Fruit fly (Drosophila melanogaster) S2 (cell line): Measurements from ENCODE around the gene CG3610.

Source experiments
- CG8478 ChIP-seq: fragments of >200 bp; optimal IDR thresholded peaks from 2 replicates; lab custom pipeline; 2018
- CTCF ChIP-seq, 2 experiments: fragments of >200 bp; optimal IDR thresholded peaks; 2 replicates each; lab custom pipeline; 2018

DNA sequence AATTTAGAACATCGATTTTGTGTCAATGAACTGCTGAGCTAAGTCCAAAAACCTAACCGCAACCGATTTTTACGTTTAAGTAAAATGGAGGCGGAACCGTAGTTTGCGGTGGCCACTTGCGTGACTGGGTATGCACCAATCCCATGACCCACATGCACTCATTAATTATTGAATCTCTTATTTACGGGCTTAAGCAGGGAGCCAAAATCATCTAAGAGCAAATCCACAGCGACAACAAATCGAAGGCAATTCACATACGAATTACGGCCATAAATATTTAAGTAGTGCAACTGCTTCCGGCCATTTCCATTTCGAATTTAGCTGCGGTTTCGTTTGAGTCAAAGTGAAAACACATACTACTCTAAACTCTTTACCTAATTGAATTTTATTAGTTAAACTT is 20.0 kb downstream of the CG3610 start:
- TF ChIP-seq CG8478 (lab: Kevin White, UChicago) (no peak), CTCF (optimal IDR thresholded peaks at IDR 0.05; lab: Kevin White, UChicago) (no peak)
